Worm (Caenorhabditis elegans) whole organism, L4/young adult: Measurements from ENCODE around the gene mct-3.

Source experiments
- W03F9.2 ChIP-seq: fragments of 150-350 bp; optimal IDR thresholded peaks from 2 replicates; lab custom pipeline; 2014; ENCODE audit warnings: missing biosample characterization, missing genetic modification characterization
- dao-5 ChIP-seq: sonication (generic microtip); optimal IDR thresholded peaks from 2 replicates; lab custom pipeline; 2016; ENCODE audit warnings: missing genotype, missing genetic modification characterization, moderate library complexity, missing compliant biosample characterization
- him-1 ChIP-seq: sonication (generic microtip); optimal IDR thresholded peaks from 2 replicates; lab custom pipeline; 2016; ENCODE audit warnings: missing genotype, missing genetic modification reagents, missing genetic modification characterization, missing compliant biosample characterization

The mct-3 gene

ce11 chrX:13852606-13853005, at the start of gene mct-3:
Gene mct-3, plus strand, starts transcription at chrX:13852906.
- TF ChIP-seq dao-5 (tag; lab: Kevin White, UChicago) (no peak), W03F9.2 (tag; lab: Kevin White, UChicago) (no peak), him-1 (no peak)

DNA sequence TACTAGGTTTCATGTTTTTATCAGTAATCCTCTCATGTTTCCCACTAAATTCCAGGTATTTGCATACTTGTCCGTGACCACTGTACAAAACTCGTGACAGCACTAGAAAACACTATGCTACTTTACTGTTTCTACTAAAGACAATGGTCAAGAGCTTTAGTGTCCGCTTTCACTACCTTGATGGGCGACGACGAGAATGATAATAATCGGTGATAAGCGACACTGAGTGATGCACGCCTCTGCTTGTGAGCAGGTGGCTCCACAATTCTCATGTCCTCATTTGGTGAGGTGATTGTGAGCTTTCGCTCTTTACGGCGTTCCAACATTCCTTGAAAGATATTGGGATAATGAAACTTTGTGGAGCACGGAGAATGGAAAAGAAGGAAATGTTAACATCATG, 49.5 kb upstream of the mct-3 start:
- TF ChIP-seq him-1 (no peak), W03F9.2 (tag; lab: Kevin White, UChicago) (no peak), dao-5 (tag; lab: Kevin White, UChicago) (no peak)

- no peak for TF ChIP-seq him-1
- TF ChIP-seq W03F9.2 (tag; lab: Kevin White, UChicago), result no peak
Observed at ce11 chrX:13809773-13810172, 42.9 kb upstream of the mct-3 start, which contains the start of gene obr-3. Gene obr-3, minus strand, starts transcription at chrX:13809873.

- no peak for TF ChIP-seq dao-5 (tag; lab: Kevin White, UChicago)
- no peak for TF ChIP-seq him-1
- no peak for TF ChIP-seq W03F9.2 (tag; lab: Kevin White, UChicago)
Observed at ce11 chrX:13811156-13811555, 41.5 kb upstream of the mct-3 start.

DNA sequence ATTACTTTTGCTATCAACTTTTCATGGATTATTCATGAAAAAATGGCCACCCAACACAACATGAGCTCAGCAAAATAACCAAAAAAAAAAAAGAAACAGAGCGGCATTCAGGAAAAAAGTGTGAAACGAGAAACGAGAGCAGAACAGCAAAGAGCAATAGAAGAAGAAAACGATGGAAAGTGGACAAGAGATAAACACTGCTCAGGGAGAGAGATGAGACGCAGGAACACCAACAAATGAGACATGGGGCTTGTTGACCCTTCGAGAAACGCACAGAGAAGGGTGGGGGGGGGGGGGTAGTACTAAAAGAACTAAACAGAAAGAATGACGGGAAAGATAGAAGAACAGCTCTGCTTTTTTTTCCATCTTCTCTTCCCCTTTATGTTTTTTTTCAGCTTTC, 40.8 kb upstream of the mct-3 start:
- TF ChIP-seq him-1 (no peak), dao-5 (tag; lab: Kevin White, UChicago) (no peak), W03F9.2 (tag; lab: Kevin White, UChicago) (no peak)

ce11 chrX:13818791-13819190, 33.9 kb upstream of the mct-3 start:
- TF ChIP-seq him-1 (no peak), W03F9.2 (tag; lab: Kevin White, UChicago) (no peak), dao-5 (tag; lab: Kevin White, UChicago) (no peak)

- no peak for TF ChIP-seq dao-5 (tag; lab: Kevin White, UChicago)
- TF ChIP-seq W03F9.2 (tag; lab: Kevin White, UChicago), result no peak
- no peak for TF ChIP-seq him-1
Observed at ce11 chrX:13823482-13823881, 29.2 kb upstream of the mct-3 start, which contains the start of gene twk-23. Gene twk-23, minus strand, starts transcription at chrX:13823582.

ce11 chrX:13833448-13833847, 19.3 kb upstream of the mct-3 start:
- TF ChIP-seq dao-5 (tag; lab: Kevin White, UChicago) (no peak), W03F9.2 (tag; lab: Kevin White, UChicago) (no peak), him-1 (no peak)

DNA sequence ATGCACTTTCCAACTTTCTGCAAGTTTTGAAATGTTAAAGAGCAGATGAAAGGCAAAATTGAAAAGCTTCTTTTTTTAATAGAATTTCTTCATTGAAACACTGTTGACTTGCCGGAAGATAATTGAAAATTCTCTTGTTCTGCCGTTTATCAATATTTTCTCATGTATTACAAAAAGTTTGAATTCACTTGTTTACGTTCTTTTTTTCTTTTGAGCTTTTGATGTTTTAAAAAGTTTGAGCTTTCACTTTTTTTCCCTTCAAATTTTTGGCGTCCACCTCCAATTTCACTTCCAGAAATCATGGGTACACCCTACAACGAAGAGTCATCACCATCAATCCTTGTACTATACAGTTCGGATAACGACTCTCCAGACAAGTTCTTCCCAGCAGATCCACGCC, 18.6 kb upstream of the mct-3 start, which contains the start of gene F19D8.2:
Gene F19D8.2, plus strand, starts transcription at position 301 of the 400 bp plus-strand sequence.
- TF ChIP-seq dao-5 (tag; lab: Kevin White, UChicago) (no peak), him-1 (no peak), W03F9.2 (tag; lab: Kevin White, UChicago) (no peak)

- no peak for TF ChIP-seq him-1
- TF ChIP-seq dao-5 (tag; lab: Kevin White, UChicago), result no peak
- TF ChIP-seq W03F9.2 (tag; lab: Kevin White, UChicago), result no peak
Observed at ce11 chrX:13838019-13838418, 14.7 kb upstream of the mct-3 start.

- no peak for TF ChIP-seq him-1
- no peak for TF ChIP-seq dao-5 (tag; lab: Kevin White, UChicago)
- no peak for TF ChIP-seq W03F9.2 (tag; lab: Kevin White, UChicago)
Observed at ce11 chrX:13840336-13840735, 12.4 kb upstream of the mct-3 start.

DNA sequence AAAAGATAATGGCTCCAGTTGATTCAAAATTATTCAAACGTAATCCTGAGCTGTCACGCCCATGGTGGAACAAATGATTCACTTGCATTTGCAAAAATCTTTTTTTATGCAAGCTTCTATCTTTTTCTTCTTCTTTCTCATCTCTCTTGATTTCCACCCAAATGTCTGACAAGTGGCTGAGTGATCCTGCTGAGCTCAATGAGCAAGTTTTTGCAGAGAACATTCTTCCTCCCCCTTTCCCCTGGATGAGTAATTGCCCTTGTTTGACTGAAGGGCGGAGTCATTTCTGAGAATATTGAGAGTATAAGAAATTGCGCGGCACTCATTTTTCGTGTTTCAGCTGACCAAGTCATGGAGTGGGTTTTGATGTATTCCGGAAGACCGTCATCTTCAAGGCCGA, 11.4 kb upstream of the mct-3 start, which contains the start of gene M03B6.1:
Gene M03B6.1, plus strand, starts transcription at position 334 of the 400 bp plus-strand sequence.
- TF ChIP-seq W03F9.2 (tag; lab: Kevin White, UChicago) (no peak), dao-5 (tag; lab: Kevin White, UChicago) (no peak), him-1 (no peak)

- TF ChIP-seq him-1 (no peak), W03F9.2 (tag; lab: Kevin White, UChicago) (no peak), dao-5 (tag; lab: Kevin White, UChicago) (no peak)
Observed at ce11 chrX:13843676-13844075, 9.0 kb upstream of the mct-3 start, which contains the start of gene M03B6.5. Gene M03B6.5, plus strand, starts transcription at chrX:13843976.

ce11 chrX:13846024-13846423, 6.7 kb upstream of the mct-3 start:
- TF ChIP-seq him-1 (no peak), dao-5 (tag; lab: Kevin White, UChicago) (no peak), W03F9.2 (tag; lab: Kevin White, UChicago) (no peak)

ce11 chrX:13850359-13850758, 2.3 kb upstream of the mct-3 start:
- TF ChIP-seq him-1, result no peak
- TF ChIP-seq W03F9.2 (tag; lab: Kevin White, UChicago), result no peak
- TF ChIP-seq dao-5 (tag; lab: Kevin White, UChicago), result no peak
